Worm (Caenorhabditis elegans) whole organism, L4/young adult: Measurements from ENCODE around the gene popl-1.
A peak's percentile ranks its signal among the peaks of the same experiment; 100 is the strongest.

ENCODE experiments used
- W03F9.2 ChIP-seq: fragments of 150-350 bp; optimal IDR thresholded peaks from 2 replicates; lab custom pipeline; 2014; ENCODE audit warnings: missing biosample characterization, missing genetic modification characterization
- dao-5 ChIP-seq: sonication (generic microtip); optimal IDR thresholded peaks from 2 replicates; lab custom pipeline; 2016; ENCODE audit warnings: missing genotype, missing genetic modification characterization, moderate library complexity, missing compliant biosample characterization
- him-1 ChIP-seq: sonication (generic microtip); optimal IDR thresholded peaks from 2 replicates; lab custom pipeline; 2016; ENCODE audit warnings: missing genotype, missing genetic modification reagents, missing genetic modification characterization, missing compliant biosample characterization

Gene popl-1

DNA sequence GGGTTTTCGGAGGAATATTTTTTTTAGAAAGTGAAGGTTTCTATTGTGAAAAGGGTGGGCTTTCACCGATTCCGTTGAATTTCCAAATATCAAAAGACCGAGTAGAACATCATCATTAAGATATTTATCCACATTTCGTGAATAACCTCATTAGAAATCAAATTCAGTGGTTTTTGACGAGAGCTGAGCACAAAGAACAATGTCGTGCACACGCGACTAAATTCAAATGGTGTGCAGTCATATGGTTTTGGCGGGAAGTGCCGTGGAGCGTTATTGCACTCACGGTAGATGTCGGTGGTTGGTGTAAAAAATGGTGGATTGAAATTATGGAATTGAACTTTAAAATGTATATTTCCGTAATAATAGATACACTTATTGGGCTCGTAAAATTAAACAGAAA, 21.9 kb upstream of the popl-1 start:
- TF ChIP-seq dao-5 (no peak), him-1 (tag; lab: Kevin White, UChicago) (no peak), W03F9.2 (tag; lab: Kevin White, UChicago) (no peak)

DNA sequence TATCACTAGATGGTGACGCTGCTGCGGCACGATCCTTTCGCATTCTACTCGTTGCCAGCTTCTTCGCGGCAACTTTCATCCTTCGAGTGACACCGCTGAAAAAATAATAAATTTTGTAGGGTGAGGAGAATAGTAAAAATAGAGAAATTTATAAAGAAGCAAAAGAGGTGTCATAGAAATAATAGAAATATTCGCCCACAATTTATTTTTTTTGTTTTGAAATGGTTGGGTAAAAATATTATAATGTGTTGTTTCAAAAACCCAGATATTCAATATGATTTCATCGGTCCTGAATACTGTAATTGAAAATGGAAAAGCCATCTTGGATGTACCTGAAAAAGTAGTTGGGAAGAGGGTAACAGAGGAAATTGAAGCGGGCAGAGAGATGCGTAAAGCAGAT, 21.5 kb upstream of the popl-1 start, which contains the start of gene set-1:
Gene set-1 (minus strand): TSS at position 101 of the 400 bp plus-strand sequence.
- no peak for TF ChIP-seq dao-5

DNA sequence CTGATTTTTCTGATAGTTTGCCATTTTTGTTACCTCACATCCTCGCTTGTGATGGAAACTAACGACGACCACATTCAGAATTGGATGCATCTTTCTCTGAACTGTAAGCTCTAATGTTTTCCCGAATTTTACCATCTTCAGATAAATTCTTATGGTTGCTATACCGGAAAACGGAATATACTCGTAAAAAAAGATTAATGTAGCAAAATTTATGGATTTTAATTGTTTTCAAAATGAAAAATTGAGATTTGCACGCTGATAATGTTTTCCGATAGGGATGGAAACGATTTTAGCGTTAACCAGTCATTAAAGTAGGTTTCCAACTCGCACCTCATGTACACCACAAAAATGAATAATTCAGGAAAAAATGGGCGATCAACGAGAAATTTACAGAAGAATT, 19.9 kb upstream of the popl-1 start, which contains the start of gene T26A5.6:
Gene T26A5.6 (minus strand): TSS at position 101 of the 400 bp plus-strand sequence.
- TF ChIP-seq dao-5 (no peak), W03F9.2 (tag; lab: Kevin White, UChicago) (no peak), him-1 (tag; lab: Kevin White, UChicago) (no peak)

DNA sequence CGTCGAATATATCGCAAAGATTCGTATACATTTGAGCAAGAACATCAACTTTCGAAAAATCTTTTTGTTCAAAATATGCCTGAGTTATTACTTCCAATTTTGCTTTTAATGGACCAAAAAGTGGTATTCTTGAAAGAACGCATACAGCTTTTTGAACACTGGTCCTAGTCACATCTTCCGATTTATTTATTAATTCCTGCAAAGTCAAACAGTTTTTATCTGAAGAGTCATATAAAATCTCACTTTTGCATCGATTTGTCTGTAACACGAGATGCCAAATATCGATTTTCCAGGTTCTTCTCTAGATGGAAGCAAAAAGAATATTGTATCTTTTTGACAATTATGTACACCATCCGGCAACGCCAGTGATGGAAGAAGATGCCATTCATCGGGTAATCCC, 19.1 kb upstream of the popl-1 start:
- TF ChIP-seq W03F9.2 (tag; lab: Kevin White, UChicago) (no peak), dao-5 (no peak), him-1 (tag; lab: Kevin White, UChicago) (no peak)

DNA sequence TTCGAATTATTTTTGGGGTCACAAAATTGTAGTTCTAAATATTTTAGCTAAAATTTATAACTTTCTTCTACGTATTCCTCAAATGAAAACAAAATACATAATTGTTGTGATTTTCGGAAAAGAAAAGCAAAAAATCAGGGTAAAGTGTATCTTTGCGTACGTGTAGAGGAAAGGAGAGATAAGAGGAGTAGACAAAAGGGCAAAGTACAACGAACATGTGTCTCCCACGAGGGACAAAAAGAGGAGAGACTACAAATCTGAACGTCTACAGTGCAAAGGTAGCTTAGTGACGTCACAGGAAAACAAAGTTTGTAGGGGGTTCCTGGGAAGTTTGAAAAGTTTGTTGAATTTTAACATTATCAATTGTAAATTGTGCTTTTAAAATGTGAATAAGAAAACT, 16.8 kb upstream of the popl-1 start:
- TF ChIP-seq W03F9.2 (tag; lab: Kevin White, UChicago) (no peak), dao-5 (no peak)

DNA sequence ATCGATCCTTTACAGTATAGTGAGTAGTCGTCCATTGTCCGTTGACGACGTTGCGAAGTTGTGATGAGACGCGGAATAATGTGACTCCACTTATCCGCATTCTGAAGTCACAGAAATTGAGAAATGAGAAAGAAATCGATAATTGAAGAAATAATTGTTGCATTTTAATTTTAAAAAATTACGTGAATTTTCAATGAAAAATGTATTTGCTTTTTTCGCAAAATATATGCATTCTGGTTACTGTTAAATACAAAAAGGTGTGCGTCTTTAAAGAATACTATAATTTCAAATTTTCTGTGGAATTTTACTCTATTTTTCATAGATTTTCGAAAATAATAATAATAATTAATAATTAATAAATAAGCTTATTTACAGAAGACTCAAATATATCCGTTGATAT, 16.1 kb upstream of the popl-1 start, which contains the start of gene let-721:
Gene let-721 (minus strand): TSS at position 101 of the 400 bp plus-strand sequence.
- TF ChIP-seq dao-5 (no peak), W03F9.2 (tag; lab: Kevin White, UChicago) (no peak), him-1 (tag; lab: Kevin White, UChicago) (no peak)

DNA sequence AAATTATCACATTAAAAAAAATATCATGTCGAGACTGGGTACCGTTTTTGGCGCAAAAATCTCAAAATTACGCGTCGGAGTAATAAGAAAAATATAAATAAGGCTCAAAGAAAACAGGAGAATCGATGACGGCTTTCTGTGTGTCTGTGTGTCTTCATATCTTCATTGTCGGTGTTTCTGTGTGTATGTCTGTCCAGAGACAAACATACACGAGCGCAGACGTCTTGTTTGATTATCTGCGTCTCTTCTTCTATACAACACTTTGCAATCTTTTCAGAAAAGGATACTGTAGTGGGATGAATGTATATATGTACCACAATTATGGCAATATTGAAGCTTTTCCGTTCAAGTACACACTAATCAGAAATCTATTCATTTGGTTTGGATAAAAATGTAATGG, 13.6 kb upstream of the popl-1 start, which contains the start of gene C05D11.13:
Gene C05D11.13 (minus strand): TSS at position 252 of the 400 bp plus-strand sequence.
- TF ChIP-seq W03F9.2 (tag; lab: Kevin White, UChicago) (peak; percentile 65), dao-5 (no peak)

DNA sequence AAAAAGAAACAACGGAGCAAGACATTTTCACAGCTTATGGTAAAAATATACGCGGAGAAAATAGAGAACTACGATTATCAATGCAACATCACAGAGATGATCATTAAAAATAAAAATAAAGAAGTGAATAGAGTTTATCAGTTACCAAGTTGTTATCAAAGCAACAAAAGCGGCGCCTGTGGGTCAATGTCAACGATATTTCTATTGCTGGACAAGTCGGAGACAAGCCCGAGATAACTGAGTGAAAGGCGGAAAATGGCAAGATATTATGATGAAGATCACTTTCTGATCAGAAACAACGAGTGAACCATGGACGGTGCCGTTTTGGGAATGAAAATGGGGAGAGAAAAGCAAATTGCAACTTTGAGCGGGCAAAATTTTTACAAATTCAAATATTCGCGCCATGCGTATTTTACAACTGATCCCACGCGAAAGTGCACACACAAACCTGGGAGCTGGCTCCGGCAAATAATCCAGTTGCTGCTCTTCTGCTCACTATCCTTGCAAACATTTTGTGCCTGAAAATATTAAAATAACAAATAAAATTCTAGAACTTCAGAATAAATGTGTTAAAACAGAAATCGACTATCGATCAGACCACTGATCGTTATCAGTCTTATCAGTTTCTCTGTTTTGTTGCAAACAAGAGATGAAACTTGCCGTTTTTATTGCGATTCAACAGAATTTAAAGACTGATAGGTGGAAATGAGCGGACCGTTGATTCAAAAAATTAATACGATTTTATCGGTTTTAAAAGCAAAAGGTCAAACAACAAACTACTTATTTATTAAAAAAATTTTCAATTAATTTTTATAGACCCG, 11.8 kb upstream of the popl-1 start, which contains the start of gene mel-32:
Gene mel-32 (minus strand): TSS at position 696 of the 821 bp plus-strand sequence.
- TF ChIP-seq dao-5 (no peak), him-1 (tag; lab: Kevin White, UChicago) (no peak)

DNA sequence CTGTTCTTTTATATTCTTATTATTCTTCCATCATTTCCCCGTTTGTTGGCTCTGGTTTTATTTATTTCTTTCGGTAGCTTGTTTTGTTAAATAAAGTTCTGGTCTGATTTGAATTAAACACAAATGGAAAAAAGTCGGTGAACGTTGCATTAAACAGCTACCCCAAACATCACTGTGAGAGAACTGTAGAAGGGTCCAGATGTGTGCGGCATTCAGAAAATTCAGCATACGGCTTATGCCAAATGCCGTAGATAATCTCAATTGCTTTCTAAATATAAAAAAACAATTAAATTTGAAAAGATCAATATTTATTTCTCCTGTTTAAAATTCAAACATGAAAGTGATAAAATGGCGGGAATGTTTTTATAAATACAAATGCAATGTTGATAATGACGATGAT, 9.1 kb upstream of the popl-1 start:
- TF ChIP-seq him-1 (tag; lab: Kevin White, UChicago) = no peak
- TF ChIP-seq dao-5 = no peak
- TF ChIP-seq W03F9.2 (tag; lab: Kevin White, UChicago) = no peak

DNA sequence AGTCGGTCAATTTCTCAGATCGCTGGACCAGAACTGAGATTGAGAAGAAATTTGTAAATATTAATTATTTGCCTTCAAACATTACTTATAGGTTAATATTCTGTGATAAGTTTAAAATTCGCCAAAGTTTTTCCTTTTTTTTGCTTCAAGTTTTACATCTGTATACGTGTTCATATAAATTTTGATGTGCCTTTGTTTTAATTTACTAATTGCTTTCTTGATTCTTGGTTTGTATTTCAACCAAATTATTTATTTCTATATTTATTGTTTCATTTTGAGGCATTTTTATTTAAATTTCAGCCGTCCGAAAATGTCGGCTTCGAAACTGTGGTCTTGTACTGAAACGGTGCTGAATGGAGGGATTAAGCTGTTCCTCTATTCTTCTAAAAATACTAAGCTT, 5.6 kb upstream of the popl-1 start, which contains the start of gene C05D11.1:
Gene C05D11.1 (plus strand): TSS at position 301 of the 400 bp plus-strand sequence.
- no peak for TF ChIP-seq dao-5
- TF ChIP-seq W03F9.2 (tag; lab: Kevin White, UChicago) = no peak
- TF ChIP-seq him-1 (tag; lab: Kevin White, UChicago) = no peak

DNA sequence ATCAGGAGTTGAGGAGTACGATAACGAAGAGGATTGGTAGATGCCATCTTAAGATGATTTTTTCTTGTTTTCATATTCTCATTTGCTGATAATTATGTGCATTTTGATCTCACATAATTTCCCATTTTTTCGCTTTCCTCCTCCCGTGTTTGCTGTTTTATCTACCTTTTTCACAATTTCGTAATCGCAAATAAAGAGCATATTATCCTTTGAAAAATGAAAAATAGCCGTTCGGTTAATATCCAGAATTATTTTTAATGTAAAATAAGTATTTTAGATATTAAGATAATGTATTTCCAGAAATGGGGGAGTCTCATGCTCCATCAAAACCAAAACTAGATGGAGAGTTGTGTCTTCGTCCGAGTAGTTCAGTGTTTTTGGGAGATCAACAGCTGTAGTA, 2.2 kb upstream of the popl-1 start, which contains the start of gene vps-16:
Gene vps-16 (plus strand): TSS at position 301 of the 400 bp plus-strand sequence.
- no peak for TF ChIP-seq him-1 (tag; lab: Kevin White, UChicago)
- TF ChIP-seq W03F9.2 (tag; lab: Kevin White, UChicago) = no peak
- no peak for TF ChIP-seq dao-5

DNA sequence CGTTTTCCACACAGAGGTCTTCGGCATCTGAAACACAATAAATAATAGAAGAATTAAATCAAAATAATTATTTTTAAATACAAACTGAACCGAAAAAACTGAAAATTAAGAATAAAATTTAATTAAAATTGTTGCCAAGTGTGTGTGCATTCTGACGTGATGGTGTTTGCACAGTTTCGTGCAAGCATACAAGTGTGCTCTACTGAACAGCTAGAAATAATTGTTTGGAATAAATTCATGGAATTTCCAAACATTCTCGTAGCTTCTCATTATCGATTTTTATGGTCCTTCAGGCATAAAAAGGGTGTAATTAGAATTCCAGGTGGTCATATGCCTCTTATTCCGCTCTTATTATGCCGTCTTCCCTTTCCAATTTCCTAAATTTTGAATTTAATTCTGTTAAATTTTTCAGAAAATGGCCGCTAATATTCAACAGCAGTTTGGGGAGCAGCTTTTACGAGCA, 1.1 kb upstream of the popl-1 start, which contains the start of the genes mrps-17 and txdc-9:
Gene mrps-17 (minus strand): TSS at position 33 of the 463 bp plus-strand sequence.
Gene txdc-9 (plus strand): TSS at position 413 of the 463 bp plus-strand sequence.
- TF ChIP-seq dao-5 (no peak), W03F9.2 (tag; lab: Kevin White, UChicago) (peak; percentile 91)

DNA sequence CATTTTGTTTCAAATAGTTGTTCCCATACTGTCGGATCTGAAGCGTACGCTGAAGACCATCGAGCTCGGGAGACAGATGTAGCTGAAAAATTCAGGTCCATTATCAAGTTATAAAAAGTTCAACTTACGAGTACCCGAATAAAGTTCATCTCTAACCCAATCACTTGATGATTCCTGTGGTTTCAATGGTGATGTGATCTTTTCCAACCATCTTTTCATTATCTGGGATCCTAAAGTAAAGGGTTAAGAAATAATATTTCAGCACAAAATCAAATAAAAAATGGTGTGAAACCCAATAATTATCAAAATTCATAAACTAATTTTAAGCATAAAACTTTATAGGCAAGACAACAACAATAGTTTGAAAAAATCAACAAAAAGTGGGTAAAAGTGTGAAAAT, 3.5 kb downstream of the popl-1 start, which contains the start of gene C05D11.8:
Gene C05D11.8 (minus strand): TSS at position 101 of the 400 bp plus-strand sequence.
- TF ChIP-seq W03F9.2 (tag; lab: Kevin White, UChicago) (no peak), dao-5 (no peak), him-1 (tag; lab: Kevin White, UChicago) (no peak)

DNA sequence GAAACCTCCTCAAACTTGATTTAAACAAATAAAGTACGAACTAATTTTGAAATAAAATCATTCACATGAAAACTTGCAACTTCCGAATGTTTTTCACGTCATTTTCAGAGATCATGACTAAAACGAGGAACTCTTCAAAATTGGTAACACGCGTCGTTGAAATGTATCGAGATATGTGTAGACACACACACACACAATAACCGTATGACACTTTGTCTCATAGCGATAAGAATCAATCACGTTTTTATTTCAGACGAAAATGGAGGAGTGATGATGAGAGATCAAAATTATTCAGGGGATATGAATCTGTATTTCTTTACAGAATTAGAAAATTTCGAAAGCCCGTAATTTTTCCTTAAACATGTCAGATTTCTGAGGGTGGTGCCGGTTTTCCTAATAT, 8.0 kb downstream of the popl-1 start:
- TF ChIP-seq dao-5 (no peak), W03F9.2 (tag; lab: Kevin White, UChicago) (no peak), him-1 (tag; lab: Kevin White, UChicago) (no peak)
